Worm (Caenorhabditis elegans) whole organism, late embryonic: ENCODE results near the gene ptr-8.

Experiments
- Y22D7AL.16 ChIP-seq: sonication (generic microtip); optimal IDR thresholded peaks from 2 replicates; lab custom pipeline; 2016; ENCODE audit warnings: missing genetic modification characterization, missing compliant biosample characterization
- ama-1 ChIP-seq: fragments of 150-350 bp; optimal IDR thresholded peaks from 2 replicates; lab custom pipeline; 2014
- dve-1 ChIP-seq: sonication (generic microtip); optimal IDR thresholded peaks from 2 replicates; lab custom pipeline; 2017; ENCODE audit warnings: antibody characterized with exemption, mild to moderate bottlenecking, missing genetic modification characterization, missing compliant biosample characterization
- elt-2 ChIP-seq: sonication (generic microtip); optimal IDR thresholded peaks from 2 replicates; lab custom pipeline; 2016; ENCODE audit warnings: missing genetic modification reagents, missing genetic modification characterization, missing compliant biosample characterization
- ets-4 ChIP-seq: sonication (generic microtip); optimal IDR thresholded peaks from 2 replicates; lab custom pipeline; 2016; ENCODE audit warnings: missing genetic modification characterization, missing compliant biosample characterization
- odd-2 ChIP-seq: sonication (generic microtip); optimal IDR thresholded peaks from 2 replicates; lab custom pipeline; 2017; ENCODE audit warnings: antibody characterized with exemption, mild to moderate bottlenecking, missing genetic modification characterization, missing compliant biosample characterization
- pqm-1 ChIP-seq: sonication (generic microtip); optimal IDR thresholded peaks from 2 replicates; lab custom pipeline; 2016; ENCODE audit warnings: missing genetic modification characterization, missing compliant biosample characterization
- zip-5 ChIP-seq: sonication (generic microtip); optimal IDR thresholded peaks from 2 replicates; lab custom pipeline; 2016; ENCODE audit warnings: missing genetic modification characterization, missing compliant biosample characterization

DNA sequence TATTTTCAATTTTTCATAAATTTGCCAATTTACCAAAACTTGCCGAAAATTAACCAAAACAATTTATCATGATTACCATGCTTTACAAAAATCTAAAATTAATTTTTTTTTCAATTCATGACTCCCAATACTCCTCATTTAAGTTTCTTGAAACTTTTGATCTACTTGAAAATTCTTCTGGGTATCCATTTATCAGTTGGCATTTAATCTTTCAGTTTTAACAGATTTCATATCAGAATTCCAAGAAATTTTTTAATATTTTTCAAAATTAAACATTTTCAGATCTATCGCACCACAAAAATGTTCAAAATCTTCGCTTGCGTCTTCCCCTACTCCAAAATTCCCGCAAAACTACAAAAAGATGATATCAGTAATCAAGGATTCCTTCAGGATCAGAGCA lies 34.9 kb downstream of the ptr-8 start, which contains the start of gene Y19D2B.2:
- no peak for TF ChIP-seq ets-4 (tag; lab: Kevin White, UChicago)
- no peak for TF ChIP-seq pqm-1 (tag; lab: Kevin White, UChicago)
- TF ChIP-seq ama-1, result no peak
- no peak for TF ChIP-seq odd-2 (tag; lab: Kevin White, UChicago)
- no peak for TF ChIP-seq dve-1 (tag; lab: Kevin White, UChicago)
- no peak for TF ChIP-seq elt-2 (tag; lab: Kevin White, UChicago)
- no peak for TF ChIP-seq Y22D7AL.16 (tag; lab: Kevin White, UChicago)
- no peak for TF ChIP-seq zip-5 (tag; lab: Kevin White, UChicago)
